Fruit fly (Drosophila melanogaster) whole organism, embryonic: ENCODE data around the gene CG4025.

ENCODE experiments used
- Adf1 ChIP-seq: fragments of 200-800 bp; sonication (Bioruptor generic); IDR thresholded peaks from 2 replicates; pipeline ENCODE4 v1.3.6; 2022; ENCODE audit warnings: missing biosample characterization, missing genetic modification characterization
- C15 ChIP-seq: fragments of 200-800 bp; sonication (Bioruptor generic); IDR thresholded peaks from 3 replicates; pipeline ENCODE4 v1.3.6; 2022; ENCODE audit warnings: missing biosample characterization, missing genetic modification characterization
- CG10209 ChIP-seq: fragments of 200-800 bp; sonication (Bioruptor generic); optimal IDR thresholded peaks from 3 replicates; lab custom pipeline; 2017; ENCODE audit warnings: missing biosample characterization, mild to moderate bottlenecking, missing genetic modification characterization, missing genetic modification reagents
- CG11093 ChIP-seq: fragments of 200-800 bp; sonication (Bioruptor generic); IDR thresholded peaks from 3 replicates; pipeline ENCODE4 v1.3.6; 2022; ENCODE audit warnings: missing biosample characterization, missing genetic modification characterization
- CG12155 ChIP-seq: fragments of 200-800 bp; sonication (Bioruptor generic); optimal IDR thresholded peaks from 3 replicates; lab custom pipeline; 2016; ENCODE audit warnings: missing biosample characterization, missing genetic modification characterization
- CG16863 ChIP-seq: fragments of 200-800 bp; sonication (Bioruptor generic); optimal IDR thresholded peaks from 3 replicates; lab custom pipeline; 2016; ENCODE audit warnings: missing biosample characterization, missing genetic modification characterization
- CG17612 ChIP-seq: fragments of 200-800 bp; sonication (Bioruptor generic); IDR thresholded peaks from 2 replicates; pipeline ENCODE4 v1.3.6; 2022; ENCODE audit warnings: missing biosample characterization, missing genetic modification characterization
- CG34376 ChIP-seq: fragments of 200-800 bp; sonication (Bioruptor generic); optimal IDR thresholded peaks from 2 replicates; lab custom pipeline; 2018; ENCODE audit warnings: missing biosample characterization, mild to moderate bottlenecking, missing genetic modification characterization
- CG4360 ChIP-seq: fragments of 200-800 bp; sonication (Bioruptor generic); IDR thresholded peaks from 2 replicates; pipeline ENCODE4 v1.3.6; 2022; ENCODE audit warnings: missing biosample characterization, missing genetic modification characterization
- CG4404 ChIP-seq: fragments of 200-800 bp; sonication (Bioruptor generic); IDR thresholded peaks from 2 replicates; pipeline ENCODE4 v1.3.6; 2022; ENCODE audit warnings: missing biosample characterization, missing genetic modification characterization
- CG5953 ChIP-seq: fragments of 200-800 bp; sonication (Bioruptor generic); IDR thresholded peaks from 2 replicates; pipeline ENCODE4 v1.3.6; 2022; ENCODE audit warnings: missing biosample characterization, missing genetic modification characterization
- CG7556 ChIP-seq: fragments of 200-800 bp; sonication (Bioruptor generic); optimal IDR thresholded peaks from 2 replicates; lab custom pipeline; 2017; ENCODE audit warnings: missing biosample characterization, mild to moderate bottlenecking, missing genetic modification characterization
- CG7745 ChIP-seq: fragments of 200-800 bp; sonication (Bioruptor generic); optimal IDR thresholded peaks from 2 replicates; lab custom pipeline; 2018; ENCODE audit warnings: missing biosample characterization, mild to moderate bottlenecking, missing genetic modification characterization, moderate library complexity
- CG9817 ChIP-seq: fragments of 200-800 bp; sonication (Bioruptor generic); optimal IDR thresholded peaks from 2 replicates; lab custom pipeline; 2018; ENCODE audit warnings: missing biosample characterization, mild to moderate bottlenecking, missing genetic modification characterization, moderate library complexity
- Dfd ChIP-seq, 2 experiments: fragments of >200 bp; optimal IDR thresholded peaks; 2 replicates each; lab custom pipeline; 2017; ENCODE audit warnings: missing biosample characterization in 2 of 2, missing genetic modification characterization in 2 of 2
- ERR ChIP-seq: fragments of 200-800 bp; sonication (Bioruptor generic); optimal IDR thresholded peaks from 2 replicates; lab custom pipeline; 2016; ENCODE audit warnings: missing biosample characterization, missing genetic modification characterization
- Gsc ChIP-seq: fragments of 200-800 bp; sonication (Bioruptor generic); IDR thresholded peaks from 2 replicates; pipeline ENCODE4 v1.3.6; 2022; ENCODE audit warnings: missing biosample characterization, missing genetic modification characterization
- H2.0 ChIP-seq: fragments of 200-800 bp; sonication (Bioruptor generic); IDR thresholded peaks from 2 replicates; pipeline ENCODE4 v1.3.6; 2022; ENCODE audit warnings: missing biosample characterization, missing genetic modification characterization
- Hr78 ChIP-seq, 2 experiments: fragments of 200-800 bp in 1 of 2; fragments of >200 bp in 1 of 2; sonication (Bioruptor generic) in 1 of 2; optimal IDR thresholded peaks; 2 replicates each; lab custom pipeline; 2017 to 2019; ENCODE audit warnings: missing biosample characterization in 2 of 2, missing genetic modification characterization in 2 of 2, mild to moderate bottlenecking in 1 of 2, moderate library complexity in 1 of 2
- MESR4 ChIP-seq: fragments of 200-800 bp; sonication (Bioruptor generic); optimal IDR thresholded peaks from 2 replicates; lab custom pipeline; 2018; ENCODE audit warnings: missing biosample characterization, mild to moderate bottlenecking, missing genetic modification characterization, moderate library complexity
- Mad ChIP-seq: fragments of 200-800 bp; sonication (Bioruptor generic); optimal IDR thresholded peaks from 2 replicates; lab custom pipeline; 2016; ENCODE audit warnings: missing biosample characterization, missing genetic modification characterization
- Med ChIP-seq: fragments of 200-800 bp; sonication (Bioruptor generic); peaks from one replicate; lab custom pipeline; 2016; ENCODE audit warnings: missing biosample characterization, missing genetic modification characterization, mild to moderate bottlenecking, inconsistent platforms, moderate library complexity
- Nf-YA ChIP-seq: fragments of 200-800 bp; sonication (Bioruptor generic); IDR thresholded peaks from 2 replicates; pipeline ENCODE4 v1.3.6; 2022; ENCODE audit warnings: missing biosample characterization, missing genetic modification characterization
- Nf-YB ChIP-seq: fragments of 200-800 bp; sonication (Bioruptor generic); optimal IDR thresholded peaks from 3 replicates; lab custom pipeline; 2019; ENCODE audit warnings: missing biosample characterization, mild to moderate bottlenecking, missing genetic modification characterization, moderate library complexity
- Nf-YC ChIP-seq: fragments of 200-800 bp; optimal IDR thresholded peaks from 3 replicates; lab custom pipeline; 2019; ENCODE audit warnings: missing biosample characterization, mild to moderate bottlenecking, missing genetic modification characterization, moderate library complexity
- Oaz ChIP-seq: fragments of 200-800 bp; sonication (Bioruptor generic); IDR thresholded peaks from 2 replicates; pipeline ENCODE4 v1.3.6; 2022; ENCODE audit warnings: missing biosample characterization, missing genetic modification characterization
- Opbp ChIP-seq: fragments of 200-800 bp; sonication (Bioruptor generic); IDR thresholded peaks from 3 replicates; pipeline ENCODE4 v1.3.6; 2022; ENCODE audit warnings: missing biosample characterization, missing genetic modification characterization; ENCODE audit not compliant: partially characterized antibody
- Xrp1 ChIP-seq: fragments of 200-800 bp; sonication (Bioruptor generic); IDR thresholded peaks from 2 replicates; pipeline ENCODE4 v1.3.6; 2022; ENCODE audit warnings: missing biosample characterization, missing genetic modification characterization
- bcd ChIP-seq: fragments of 200-800 bp; sonication (Bioruptor generic); optimal IDR thresholded peaks from 2 replicates; lab custom pipeline; 2017; ENCODE audit warnings: missing biosample characterization, mild to moderate bottlenecking, missing genetic modification characterization
- btn ChIP-seq: fragments of 200-800 bp; sonication (Bioruptor generic); optimal IDR thresholded peaks from 2 replicates; lab custom pipeline; 2016; ENCODE audit warnings: missing biosample characterization, missing genetic modification characterization
- cas ChIP-seq: fragments of 200-800 bp; sonication (Bioruptor generic); IDR thresholded peaks from 2 replicates; pipeline ENCODE4 v1.3.6; 2022; ENCODE audit warnings: missing biosample characterization, missing genetic modification characterization
- cg ChIP-seq: fragments of 200-800 bp; sonication (Bioruptor generic); optimal IDR thresholded peaks from 3 replicates; lab custom pipeline; 2019; ENCODE audit warnings: missing biosample characterization, mild to moderate bottlenecking, missing genetic modification characterization, moderate library complexity
- corto ChIP-seq: fragments of 200-800 bp; sonication (Bioruptor generic); optimal IDR thresholded peaks from 2 replicates; lab custom pipeline; 2016; ENCODE audit warnings: missing biosample characterization, mild to moderate bottlenecking, missing genetic modification characterization, moderate library complexity
- dati ChIP-seq: fragments of 200-800 bp; sonication (Bioruptor generic); IDR thresholded peaks from 2 replicates; pipeline ENCODE4 v1.3.6; 2022; ENCODE audit warnings: missing biosample characterization, missing genetic modification characterization
- ems ChIP-seq: fragments of 200-800 bp; sonication (Bioruptor generic); optimal IDR thresholded peaks from 3 replicates; lab custom pipeline; 2016; ENCODE audit warnings: missing biosample characterization, missing genetic modification characterization
- eve ChIP-seq, 2 experiments: fragments of >200 bp; optimal IDR thresholded peaks; 2 replicates each; lab custom pipeline; 2017; ENCODE audit warnings: missing biosample characterization in 2 of 2, missing genetic modification characterization in 2 of 2
- ewg ChIP-seq: fragments of 200-800 bp; sonication (Bioruptor generic); optimal IDR thresholded peaks from 3 replicates; lab custom pipeline; 2017; ENCODE audit warnings: mild to moderate bottlenecking, missing biosample characterization, missing genetic modification reagents, missing genetic modification characterization
- fd3F ChIP-seq: fragments of 200-800 bp; sonication (Bioruptor generic); optimal IDR thresholded peaks from 2 replicates; lab custom pipeline; 2018; ENCODE audit warnings: missing biosample characterization, mild to moderate bottlenecking, missing genetic modification characterization, moderate library complexity
- hbn ChIP-seq: fragments of 200-800 bp; sonication (Bioruptor generic); IDR thresholded peaks from 2 replicates; pipeline ENCODE4 v1.3.6; 2022; ENCODE audit warnings: missing biosample characterization, missing genetic modification characterization; ENCODE audit not compliant: partially characterized antibody
- hkb ChIP-seq, 2 experiments: fragments of 200-800 bp in 1 of 2; fragments of >200 bp in 1 of 2; sonication (Bioruptor generic) in 1 of 2; IDR thresholded peaks in 1 of 2; optimal IDR thresholded peaks in 1 of 2; 2 replicates each; pipeline versions ENCODE4 v1.3.6 to Lab custom; 2017 to 2022; ENCODE audit warnings: missing biosample characterization in 1 of 2, missing genetic modification characterization in 1 of 2
- kay ChIP-seq: fragments of 200-800 bp; sonication (Bioruptor generic); optimal IDR thresholded peaks from 2 replicates; lab custom pipeline; 2016; ENCODE audit warnings: missing biosample characterization, missing genetic modification characterization
- phol ChIP-seq: fragments of 200-800 bp; sonication (Bioruptor generic); optimal IDR thresholded peaks from 3 replicates; lab custom pipeline; 2018; ENCODE audit warnings: missing biosample characterization, mild to moderate bottlenecking, missing genetic modification characterization, moderate library complexity
- sens ChIP-seq: fragments of 200-800 bp; sonication (Bioruptor generic); peaks from one replicate; lab custom pipeline; 2016; ENCODE audit warnings: missing biosample characterization, missing genetic modification characterization
- sens-2 ChIP-seq: fragments of 200-800 bp; sonication (Bioruptor generic); IDR thresholded peaks from 2 replicates; pipeline ENCODE4 v1.3.6; 2022; ENCODE audit warnings: missing biosample characterization, missing genetic modification characterization
- seq ChIP-seq: fragments of 200-800 bp; sonication (Bioruptor generic); IDR thresholded peaks from 2 replicates; pipeline ENCODE4 v1.3.6; 2022; ENCODE audit warnings: missing biosample characterization, missing genetic modification characterization
- slou ChIP-seq: fragments of 200-800 bp; sonication (Bioruptor generic); optimal IDR thresholded peaks from 3 replicates; lab custom pipeline; 2016; ENCODE audit warnings: missing biosample characterization, missing genetic modification characterization
- so ChIP-seq: fragments of 200-800 bp; sonication (Bioruptor generic); IDR thresholded peaks from 3 replicates; pipeline ENCODE4 v1.3.6; 2022; ENCODE audit warnings: missing biosample characterization, missing genetic modification characterization
- stc ChIP-seq: fragments of 200-800 bp; sonication (Bioruptor generic); IDR thresholded peaks from 2 replicates; pipeline ENCODE4 v1.3.6; 2022; ENCODE audit warnings: missing biosample characterization, missing genetic modification characterization
- tna ChIP-seq: fragments of 200-800 bp; sonication (Bioruptor generic); IDR thresholded peaks from 2 replicates; pipeline ENCODE4 v1.3.6; 2022; ENCODE audit warnings: missing biosample characterization, missing genetic modification characterization; ENCODE audit not compliant: partially characterized antibody
- twi ChIP-seq: fragments of 200-800 bp; optimal IDR thresholded peaks from 2 replicates; lab custom pipeline; 2019; ENCODE audit warnings: missing biosample characterization, mild to moderate bottlenecking, missing genetic modification characterization, moderate library complexity
- wor ChIP-seq: fragments of 200-800 bp; sonication (Bioruptor generic); IDR thresholded peaks from 2 replicates; pipeline ENCODE4 v1.3.6; 2022; ENCODE audit warnings: missing biosample characterization, missing genetic modification characterization

CG4025 gene

DNA sequence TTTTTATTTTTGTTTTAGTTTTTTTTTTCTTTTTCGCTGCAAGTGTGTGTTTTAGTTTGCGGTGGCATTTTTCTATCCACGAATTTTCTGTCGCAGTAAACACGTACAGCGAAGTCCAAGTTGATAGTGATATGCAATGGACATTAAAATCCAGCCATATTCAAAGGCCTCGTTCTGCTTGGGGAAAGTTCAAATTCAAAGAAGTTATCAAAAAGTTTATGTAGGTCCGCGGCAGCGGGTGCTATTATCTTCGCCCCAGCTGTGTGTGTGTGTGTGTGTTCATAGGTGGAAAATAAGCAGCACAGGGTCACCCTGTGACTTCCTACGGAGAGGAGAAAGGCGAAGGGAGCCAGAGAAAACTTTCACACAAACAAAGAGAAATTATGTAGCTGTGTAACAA lies 10.7 kb downstream of the CG4025 start (continued):
- TF ChIP-seq C15 (GFP tag; lab: Robert Waterston, UW) (no peak), Gsc (GFP tag; lab: Robert Waterston, UW) (peak; percentile 24; the same call in 1 of the 2 replicates), eve (GFP tag; optimal IDR thresholded peaks at IDR 0.05; lab: Kevin White, UChicago) (no peak), Nf-YA (GFP tag; lab: Robert Waterston, UW) (no peak), CG4360 (GFP tag; lab: Robert Waterston, UW) (0 out of 2 replicates have a peak, but pooled peaks have one; percentile 33), hbn (GFP tag; lab: Robert Waterston, UW) (no peak), slou (GFP tag; lab: Kevin White, UChicago) (no peak), corto (GFP tag; lab: Kevin White, UChicago) (no peak), Adf1 (GFP tag; lab: Robert Waterston, UW) (no peak), CG9817 (tag; lab: Kevin White, UChicago) (peak; percentile 35), sens (peak; percentile 82), ems (peak; percentile 25), kay (no peak), tna (GFP tag; lab: Robert Waterston, UW) (no peak), CG4404 (no peak), seq (peak; percentile 75), H2.0 (GFP tag; lab: Robert Waterston, UW) (peak; percentile 76), CG17612 (GFP tag; lab: Robert Waterston, UW) (no peak), phol (tag; lab: Kevin White, UChicago) (peak; percentile 53), CG7745 (tag; lab: Kevin White, UChicago) (no peak), CG12155 (GFP tag; lab: Kevin White, UChicago) (peak; percentile 35), sens-2 (no peak), hkb (optimal IDR thresholded peaks at IDR 0.05; lab: Kevin White, UChicago) (no peak), hkb (GFP tag; IDR thresholded peaks at IDR 0.05; lab: Robert Waterston, UW) (peak; percentile 75), Mad (GFP tag; lab: Kevin White, UChicago) (no peak), cas (GFP tag; lab: Robert Waterston, UW) (no peak), CG11093 (peak; percentile 47; the same call in 2 of the 3 replicates), Oaz (GFP tag; lab: Robert Waterston, UW) (peak; percentile 42; the same call in 1 of the 2 replicates), CG5953 (peak; percentile 41; the same call in 1 of the 2 replicates), MESR4 (GFP tag; lab: Kevin White, UChicago) (no peak), cg (GFP tag; lab: Kevin White, UChicago) (peak; percentile 44), bcd (GFP tag; lab: Kevin White, UChicago) (peak; percentile 29), Hr78 (GFP tag; optimal IDR thresholded peaks at IDR 0.05; lab: Kevin White, UChicago) (peak in 1 of 2 experiments; percentile 77), Dfd (GFP tag; optimal IDR thresholded peaks at IDR 0.05; lab: Kevin White, UChicago) (no peak), CG7556 (GFP tag; lab: Kevin White, UChicago) (peak; percentile 57), btn (GFP tag; lab: Kevin White, UChicago) (no peak), wor (peak; percentile 76), CG10209 (GFP tag; lab: Kevin White, UChicago) (peak; percentile 40), ewg (peak; percentile 55), fd3F (GFP tag; lab: Kevin White, UChicago) (peak; percentile 18), Xrp1 (GFP tag; lab: Robert Waterston, UW) (peak; percentile 64; the same call in 1 of the 2 replicates), twi (tag; lab: Kevin White, UChicago) (peak; percentile 8), CG34376 (GFP tag; lab: Kevin White, UChicago) (no peak), Med (peak; percentile 89), so (no peak), dati (peak; percentile 60), Nf-YC (tag; lab: Kevin White, UChicago) (no peak), CG16863 (GFP tag; lab: Kevin White, UChicago) (peak; percentile 59), Opbp (GFP tag; lab: Robert Waterston, UW) (no peak), ERR (no peak), Nf-YB (GFP tag; lab: Kevin White, UChicago) (peak; percentile 36), stc (GFP tag; lab: Robert Waterston, UW) (peak; percentile 67)
